Worm (Caenorhabditis elegans) whole organism, L4/young adult: ENCODE results near the gene rpac-40.

Source experiments
- dao-5 ChIP-seq: sonication (generic microtip); optimal IDR thresholded peaks from 2 replicates; lab custom pipeline; 2016; ENCODE audit warnings: missing genotype, missing genetic modification characterization, moderate library complexity, missing compliant biosample characterization
- him-1 ChIP-seq: sonication (generic microtip); optimal IDR thresholded peaks from 2 replicates; lab custom pipeline; 2016; ENCODE audit warnings: missing genotype, missing genetic modification reagents, missing genetic modification characterization, missing compliant biosample characterization

DNA sequence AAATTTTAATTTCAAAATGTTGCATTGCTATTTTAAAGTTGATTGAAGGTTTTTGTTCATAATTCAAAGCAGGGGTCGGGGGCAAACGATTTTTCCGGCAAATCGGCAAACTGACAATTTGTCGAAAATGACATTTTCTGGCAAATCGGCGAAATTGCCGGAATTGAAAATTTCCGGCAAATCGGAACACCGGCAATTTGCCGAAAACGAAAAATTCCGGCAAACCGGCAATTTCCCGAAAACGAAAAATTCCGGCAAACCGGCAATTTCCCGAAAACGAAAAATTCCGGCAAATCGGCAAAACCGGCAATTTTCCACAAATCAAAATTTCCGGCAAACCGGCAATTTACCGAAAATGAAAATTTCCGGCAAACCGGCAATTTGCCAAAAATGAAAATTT is 9.1 kb upstream of the rpac-40 start:
- TF ChIP-seq him-1 (tag; lab: Kevin White, UChicago) (no peak), dao-5 (tag; lab: Kevin White, UChicago) (no peak)
